Worm (Caenorhabditis elegans) whole organism, young adult: ENCODE results near the gene rga-3.

Source experiments
- F49E8.2 ChIP-seq: sonication (generic microtip); optimal IDR thresholded peaks from 3 replicates; lab custom pipeline; 2017; ENCODE audit warnings: missing genetic modification characterization, mild to moderate bottlenecking, missing compliant biosample characterization, antibody characterized with exemption, moderate library complexity; ENCODE audit not compliant: insufficient read depth
- F55B11.4 ChIP-seq: sonication (generic microtip); optimal IDR thresholded peaks from 2 replicates; lab custom pipeline; 2016; ENCODE audit warnings: missing compliant biosample characterization, missing genetic modification characterization, borderline replicate concordance; ENCODE audit not compliant: insufficient read depth
- Y56A3A.18 ChIP-seq: fragments of 200-800 bp; sonication (Bioruptor generic); IDR thresholded peaks from 2 replicates; pipeline ENCODE4 v1.3.6; 2022; ENCODE audit warnings: missing genetic modification reagents, missing genetic modification characterization, missing compliant biosample characterization
- Y67H2A.10 ChIP-seq: fragments of 200-800 bp; sonication (Bioruptor generic); conservative IDR thresholded peaks from 2 replicates; pipeline ENCODE4 v1.3.6; 2022; ENCODE audit warnings: missing genetic modification reagents, missing genetic modification characterization, missing compliant biosample characterization
- Y95B8A.8 ChIP-seq: fragments of 200-800 bp; sonication (Bioruptor generic); IDR thresholded peaks from 2 replicates; pipeline ENCODE4 v1.3.6; 2022; ENCODE audit warnings: missing genetic modification reagents, missing genetic modification characterization, missing compliant biosample characterization
- ama-1 ChIP-seq, 3 experiments: fragments of 150-350 bp in 1 of 3; sonication (generic microtip) in 2 of 3; optimal IDR thresholded peaks; 2 replicates each; lab custom pipeline; 2014 to 2018; ENCODE audit warnings: missing biosample characterization in 2 of 3, missing genetic modification characterization in 2 of 3, missing genetic modification reagents in 2 of 3
- bed-1 ChIP-seq: fragments of 200-800 bp; sonication (Bioruptor generic); IDR thresholded peaks from 2 replicates; pipeline ENCODE4 v1.3.6; 2022; ENCODE audit warnings: missing genetic modification reagents, missing genetic modification characterization, missing compliant biosample characterization
- cebp-1 ChIP-seq, 2 experiments: fragments of 200-800 bp in 1 of 2; sonication (Bioruptor generic) in 1 of 2; sonication (generic microtip) in 1 of 2; IDR thresholded peaks in 1 of 2; optimal IDR thresholded peaks in 1 of 2; 2 replicates each; pipeline versions ENCODE4 v1.3.6 to Lab custom; 2017 to 2022; ENCODE audit warnings: missing compliant biosample characterization in 2 of 2, missing genetic modification characterization in 2 of 2, mild to moderate bottlenecking in 1 of 2, missing genetic modification reagents in 1 of 2, moderate library complexity in 1 of 2
- ekl-4 ChIP-seq: fragments of 200-800 bp; sonication (Bioruptor generic); IDR thresholded peaks from 2 replicates; pipeline ENCODE4 v1.3.6; 2022; ENCODE audit warnings: missing genetic modification reagents, missing genetic modification characterization, missing compliant biosample characterization
- him-1 ChIP-seq: sonication (generic microtip); optimal IDR thresholded peaks from 2 replicates; lab custom pipeline; 2016; ENCODE audit warnings: missing genotype, missing genetic modification reagents, missing genetic modification characterization, missing compliant biosample characterization
- hmg-20 ChIP-seq: fragments of 200-800 bp; sonication (Bioruptor generic); IDR thresholded peaks from 2 replicates; pipeline ENCODE4 v1.3.6; 2022; ENCODE audit warnings: missing genetic modification reagents, missing genetic modification characterization, missing compliant biosample characterization
- somi-1 ChIP-seq: fragments of 200-800 bp; sonication (Bioruptor generic); optimal IDR thresholded peaks from 2 replicates; lab custom pipeline; 2018; ENCODE audit warnings: mild to moderate bottlenecking, missing genetic modification characterization, missing compliant biosample characterization
- unc-130 ChIP-seq: sonication (generic microtip); optimal IDR thresholded peaks from 2 replicates; lab custom pipeline; 2016; ENCODE audit warnings: missing genetic modification reagents, missing genetic modification characterization, missing compliant biosample characterization
- zim-3 ChIP-seq: sonication (generic microtip); optimal IDR thresholded peaks from 2 replicates; lab custom pipeline; 2017; ENCODE audit warnings: mild to moderate bottlenecking, missing genetic modification characterization, moderate library complexity, missing compliant biosample characterization

DNA sequence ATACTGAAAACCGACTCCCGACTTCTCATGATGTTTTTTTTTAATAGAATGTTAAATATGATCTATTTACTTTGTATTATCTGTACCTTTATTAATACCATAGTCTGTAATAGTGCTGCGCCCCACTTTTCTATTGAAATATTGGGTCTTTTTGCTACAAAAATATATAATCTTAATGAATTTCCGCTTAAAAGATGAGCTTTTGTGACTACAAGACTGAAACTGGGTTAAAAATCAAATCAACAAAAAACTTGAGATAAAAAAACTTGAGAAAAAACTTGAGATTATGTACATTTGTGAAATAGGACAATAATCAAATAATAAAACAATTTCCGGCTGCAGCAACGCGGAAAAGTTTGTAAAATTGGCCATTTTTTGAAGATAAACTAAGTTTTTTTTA, 13.1 kb downstream of the rga-3 start, which contains the start of gene K09H11.15:
- TF ChIP-seq Y67H2A.10 (GFP tag; lab: Robert Waterston, UW) (no peak), F49E8.2 (tag; lab: Kevin White, UChicago) (no peak), Y95B8A.8 (no peak), bed-1 (no peak), hmg-20 (GFP tag; lab: Robert Waterston, UW) (no peak), F55B11.4 (no peak), him-1 (no peak), zim-3 (tag; lab: Kevin White, UChicago) (no peak), ekl-4 (no peak), Y56A3A.18 (GFP tag; lab: Robert Waterston, UW) (no peak), unc-130 (GFP tag; lab: Kevin White, UChicago) (no peak), cebp-1 (GFP tag; IDR thresholded peaks at IDR 0.05; lab: Robert Waterston, UW) (no peak), cebp-1 (tag; optimal IDR thresholded peaks at IDR 0.05; lab: Kevin White, UChicago) (no peak), ama-1 (optimal IDR thresholded peaks at IDR 0.05; lab: Kevin White, UChicago) (no peak), ama-1 (GFP tag; optimal IDR thresholded peaks at IDR 0.05; lab: Kevin White, UChicago) (no peak), somi-1 (GFP tag; lab: Kevin White, UChicago) (no peak)
